Worm (Caenorhabditis elegans): ENCODE results near the gene apm-3.

DNA sequence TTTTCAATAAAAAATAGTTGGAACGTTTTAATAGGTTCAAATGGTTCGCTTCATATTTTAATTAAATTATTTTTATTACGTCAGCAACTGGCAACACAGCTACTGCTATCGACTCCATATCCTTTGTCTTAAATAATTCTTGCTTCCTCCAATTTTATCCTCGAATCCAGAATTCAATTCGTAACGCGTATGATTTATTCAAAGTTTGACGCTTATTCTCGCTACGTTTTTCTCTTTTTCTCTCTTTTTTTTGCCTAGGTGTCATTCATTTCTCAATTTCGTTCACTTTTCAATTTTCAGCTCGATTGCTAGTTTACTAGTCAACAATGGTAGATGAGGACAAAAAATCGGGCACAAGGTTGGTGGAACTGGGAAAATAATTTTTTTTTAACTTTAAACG, 4.3 kb upstream of the apm-3 start, which contains the start of gene arr-1:
- TF ChIP-seq hnd-1 (tag; optimal IDR thresholded peaks at IDR 0.05) (no peak), ama-1 (optimal IDR thresholded peaks at IDR 0.05) (no peak), F13C5.2 (tag; optimal IDR thresholded peaks at IDR 0.05) (no peak), scrt-1 (GFP tag; IDR thresholded peaks at IDR 0.05) (no peak), sea-1 (GFP tag; conservative IDR thresholded peaks at IDR 0.05) (no peak), flt-1 (GFP tag; IDR thresholded peaks at IDR 0.05) (no peak)

Measured in whole organism, early embryonic.